Fruit fly (Drosophila melanogaster) whole organism, pupa: ENCODE measurements around the gene gzl.

Source experiments
- CG10348 ChIP-seq: fragments of 200-800 bp; sonication (Bioruptor generic); IDR thresholded peaks from 2 replicates; pipeline ENCODE4 v1.3.6; 2022; ENCODE audit warnings: missing biosample characterization, missing genetic modification characterization
- CG14655 ChIP-seq: fragments of 200-800 bp; sonication (Bioruptor generic); optimal IDR thresholded peaks from 3 replicates; lab custom pipeline; 2017; ENCODE audit warnings: mild to moderate bottlenecking, missing biosample characterization, missing genetic modification reagents, missing genetic modification characterization
- CG15710 ChIP-seq: fragments of 200-800 bp; sonication (Bioruptor generic); optimal IDR thresholded peaks from 2 replicates; lab custom pipeline; 2018; ENCODE audit warnings: missing biosample characterization, mild to moderate bottlenecking, missing genetic modification characterization, moderate library complexity
- CG17806 ChIP-seq: fragments of 200-800 bp; sonication (Bioruptor generic); optimal IDR thresholded peaks from 2 replicates; lab custom pipeline; 2018; ENCODE audit warnings: missing biosample characterization, mild to moderate bottlenecking, missing genetic modification characterization, moderate library complexity
- CG34367 ChIP-seq: fragments of 200-800 bp; sonication (Bioruptor generic); optimal IDR thresholded peaks from 2 replicates; lab custom pipeline; 2018; ENCODE audit warnings: missing biosample characterization, mild to moderate bottlenecking, missing genetic modification characterization
- CG8159 ChIP-seq: fragments of 200-800 bp; sonication (Bioruptor generic); optimal IDR thresholded peaks from 3 replicates; lab custom pipeline; 2018; ENCODE audit warnings: missing biosample characterization, mild to moderate bottlenecking, missing genetic modification characterization, moderate library complexity
- Pif1A ChIP-seq: fragments of 200-800 bp; sonication (Bioruptor generic); optimal IDR thresholded peaks from 3 replicates; lab custom pipeline; 2016; ENCODE audit warnings: missing biosample characterization, missing genetic modification characterization
- Pif1B ChIP-seq: fragments of 200-800 bp; sonication (Bioruptor generic); optimal IDR thresholded peaks from 3 replicates; lab custom pipeline; 2016; ENCODE audit warnings: missing biosample characterization, missing genetic modification characterization
- gl ChIP-seq: fragments of 200-800 bp; sonication (Bioruptor generic); optimal IDR thresholded peaks from 2 replicates; lab custom pipeline; 2018; ENCODE audit warnings: missing biosample characterization, mild to moderate bottlenecking, missing genetic modification characterization
- rn ChIP-seq: fragments of 200-800 bp; sonication (Bioruptor generic); IDR thresholded peaks from 2 replicates; pipeline ENCODE4 v1.3.6; 2022; ENCODE audit warnings: missing biosample characterization, missing genetic modification characterization

DNA sequence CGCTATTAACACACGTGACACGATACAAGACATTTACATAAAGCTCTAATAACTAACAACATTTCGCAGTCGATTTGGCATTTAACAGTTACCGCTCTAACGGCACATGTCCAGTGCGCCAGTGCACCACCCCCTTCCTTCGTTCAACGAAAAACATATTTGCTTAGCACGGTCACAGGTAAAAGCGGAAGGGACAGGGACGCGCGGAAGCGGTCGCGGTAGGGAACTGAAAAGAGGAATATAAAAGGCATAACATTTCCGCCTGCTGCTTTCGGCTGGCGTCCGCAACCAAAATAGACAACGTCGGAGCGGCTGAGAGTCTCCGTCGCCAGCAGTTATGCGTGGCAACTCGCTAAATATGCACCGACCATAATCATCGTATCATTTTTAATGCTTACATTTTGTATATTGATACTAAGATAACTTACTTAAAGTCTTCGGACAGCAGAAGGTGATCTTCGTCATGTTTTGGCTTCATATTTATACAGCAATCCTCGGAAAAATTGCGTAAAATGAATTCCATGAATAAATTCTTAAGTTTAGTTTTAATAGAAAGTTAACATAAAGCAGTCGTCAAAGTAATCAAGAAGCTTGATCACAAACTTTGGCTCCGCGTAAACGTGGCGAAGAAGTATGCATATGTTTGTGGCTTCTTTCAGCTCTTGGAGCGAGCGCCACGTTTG, 30.9 kb upstream of the gzl start:
- no peak for TF ChIP-seq rn
- peak; percentile 27 for TF ChIP-seq Pif1B (GFP tag; lab: Kevin White, UChicago)
- TF ChIP-seq CG14655 = peak; percentile 80
- peak; percentile 31 for TF ChIP-seq CG17806
- TF ChIP-seq CG8159 (tag; lab: Kevin White, UChicago) = peak; percentile 30
- peak; percentile 59 for TF ChIP-seq Pif1A (GFP tag; lab: Kevin White, UChicago)
- TF ChIP-seq gl = no peak
- peak; percentile 26 for TF ChIP-seq CG15710 (tag; lab: Kevin White, UChicago)
- no peak for TF ChIP-seq CG10348 (GFP tag; lab: Robert Waterston, UW)
- peak; percentile 6 for TF ChIP-seq CG34367 (tag; lab: Kevin White, UChicago)
